Worm (Caenorhabditis elegans) whole organism, L3 larva: ENCODE data around the gene plc-1.

Experiments
- ceh-82 ChIP-seq: fragments of 150-350 bp; optimal IDR thresholded peaks from 2 replicates; lab custom pipeline; 2014; ENCODE audit warnings: missing biosample characterization, missing genetic modification characterization
- egl-27 ChIP-seq: sonication (generic microtip); optimal IDR thresholded peaks from 4 replicates; lab custom pipeline; 2017; ENCODE audit warnings: missing biosample characterization, missing genetic modification reagents, missing genetic modification characterization
- fkh-10 ChIP-seq: sonication (generic microtip); optimal IDR thresholded peaks from 2 replicates; lab custom pipeline; 2017; ENCODE audit warnings: missing biosample characterization, missing genetic modification reagents, missing genetic modification characterization
- nhr-237 ChIP-seq: fragments of 150-350 bp; optimal IDR thresholded peaks from 2 replicates; lab custom pipeline; 2014; ENCODE audit warnings: missing biosample characterization, missing genetic modification characterization
- nhr-77 ChIP-seq: fragments of 150-350 bp; optimal IDR thresholded peaks from 2 replicates; lab custom pipeline; 2014; ENCODE audit warnings: missing biosample characterization, missing genetic modification characterization
- pha-4 ChIP-seq: fragments of 150-350 bp; optimal IDR thresholded peaks from 2 replicates; lab custom pipeline; 2014; ENCODE audit warnings: missing biosample characterization, missing genetic modification reagents, missing genetic modification characterization
- unc-39 ChIP-seq: sonication (generic microtip); optimal IDR thresholded peaks from 4 replicates; lab custom pipeline; 2017; ENCODE audit warnings: missing biosample characterization, missing genetic modification characterization
- unc-62 ChIP-seq: fragments of 150-350 bp; sonication (generic microtip); optimal IDR thresholded peaks from 4 replicates; lab custom pipeline; 2014; ENCODE audit warnings: missing biosample characterization, missing genetic modification reagents, missing genetic modification characterization
- ztf-11 ChIP-seq: fragments of 150-350 bp; optimal IDR thresholded peaks from 2 replicates; lab custom pipeline; 2014; ENCODE audit warnings: missing biosample characterization, missing genetic modification characterization

DNA sequence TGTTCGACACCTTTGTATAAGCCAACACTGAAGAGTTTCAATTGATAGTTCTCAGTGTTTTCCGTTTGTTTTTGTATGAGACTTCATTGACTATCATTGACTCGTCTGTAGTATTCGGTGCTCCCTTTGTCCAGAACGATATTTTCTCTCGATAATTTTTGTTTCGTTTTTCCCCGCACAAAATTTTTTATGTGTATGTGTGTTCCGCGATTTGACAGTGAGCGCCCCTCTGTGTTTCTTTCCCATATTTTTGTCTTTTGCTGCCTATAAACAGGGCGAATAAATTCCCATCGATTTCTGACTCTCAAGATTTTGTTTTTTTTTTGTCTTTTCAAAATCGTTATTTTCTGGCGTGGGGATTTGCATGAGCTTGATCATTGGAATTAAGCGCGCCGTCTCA is 44.8 kb upstream of the plc-1 start, which contains the start of gene T21E8.7:
- TF ChIP-seq pha-4 (no peak), unc-62 (no peak), unc-39 (tag; lab: Kevin White, UChicago) (no peak), nhr-237 (tag; lab: Kevin White, UChicago) (no peak), ztf-11 (tag; lab: Kevin White, UChicago) (no peak), egl-27 (tag; lab: Kevin White, UChicago) (no peak), ceh-82 (tag; lab: Kevin White, UChicago) (no peak), nhr-77 (tag; lab: Kevin White, UChicago) (no peak), fkh-10 (GFP tag; lab: Kevin White, UChicago) (no peak)
